Fruit fly (Drosophila melanogaster) whole organism, pupa: ENCODE results near the gene slmo.

Experiments used
- CG10348 ChIP-seq: fragments of 200-800 bp; sonication (Bioruptor generic); IDR thresholded peaks from 2 replicates; pipeline ENCODE4 v1.3.6; 2022; ENCODE audit warnings: missing biosample characterization, missing genetic modification characterization
- CG13204 ChIP-seq: fragments of 200-800 bp; sonication (Bioruptor generic); optimal IDR thresholded peaks from 2 replicates; lab custom pipeline; 2018; ENCODE audit warnings: missing biosample characterization, mild to moderate bottlenecking, missing genetic modification characterization, moderate library complexity
- CG15710 ChIP-seq: fragments of 200-800 bp; sonication (Bioruptor generic); optimal IDR thresholded peaks from 2 replicates; lab custom pipeline; 2018; ENCODE audit warnings: missing biosample characterization, mild to moderate bottlenecking, missing genetic modification characterization, moderate library complexity
- CG32121 ChIP-seq: fragments of 200-800 bp; sonication (Bioruptor generic); IDR thresholded peaks from 2 replicates; pipeline ENCODE4 v1.3.6; 2022; ENCODE audit warnings: missing biosample characterization, missing genetic modification characterization
- CG34367 ChIP-seq: fragments of 200-800 bp; sonication (Bioruptor generic); optimal IDR thresholded peaks from 2 replicates; lab custom pipeline; 2018; ENCODE audit warnings: missing biosample characterization, mild to moderate bottlenecking, missing genetic modification characterization
- CG8301 ChIP-seq: fragments of 200-800 bp; sonication (Bioruptor generic); optimal IDR thresholded peaks from 2 replicates; lab custom pipeline; 2018; ENCODE audit warnings: missing biosample characterization, mild to moderate bottlenecking, missing genetic modification characterization
- CG9948 ChIP-seq: fragments of 200-800 bp; sonication (Bioruptor generic); optimal IDR thresholded peaks from 2 replicates; lab custom pipeline; 2018; ENCODE audit warnings: missing biosample characterization, mild to moderate bottlenecking, missing genetic modification characterization, moderate library complexity
- Pif1A ChIP-seq: fragments of 200-800 bp; sonication (Bioruptor generic); optimal IDR thresholded peaks from 3 replicates; lab custom pipeline; 2016; ENCODE audit warnings: missing biosample characterization, missing genetic modification characterization
- Pif1B ChIP-seq: fragments of 200-800 bp; sonication (Bioruptor generic); optimal IDR thresholded peaks from 3 replicates; lab custom pipeline; 2016; ENCODE audit warnings: missing biosample characterization, missing genetic modification characterization

dm6 chr2L:6048542-6048941 lies at the start of gene slmo, which contains the start of gene CG34179:
- TF ChIP-seq Pif1A (no peak), CG32121 (GFP tag; lab: Robert Waterston, UW) (no peak), Pif1B (no peak), CG15710 (tag; lab: Kevin White, UChicago) (no peak), CG34367 (tag; lab: Kevin White, UChicago) (no peak), CG10348 (GFP tag; lab: Robert Waterston, UW) (no peak), CG8301 (tag; lab: Kevin White, UChicago) (no peak), CG13204 (GFP tag; lab: Kevin White, UChicago) (no peak), CG9948 (no peak)
